Worm (Caenorhabditis elegans) whole organism, late embryonic: ENCODE results near the gene Y75B8A.39.

Experiments used
- C08G9.2 ChIP-seq: sonication (generic microtip); optimal IDR thresholded peaks from 2 replicates; lab custom pipeline; 2016; ENCODE audit warnings: mild to moderate bottlenecking, missing genetic modification characterization, moderate library complexity, missing compliant biosample characterization
- C38D4.7 ChIP-seq: fragments of 200-800 bp; sonication (Bioruptor generic); optimal IDR thresholded peaks from 2 replicates; lab custom pipeline; 2018; ENCODE audit warnings: mild to moderate bottlenecking, missing genetic modification characterization, moderate library complexity, missing compliant biosample characterization
- F13H6.1 ChIP-seq: sonication (generic microtip); optimal IDR thresholded peaks from 2 replicates; lab custom pipeline; 2016; ENCODE audit warnings: missing genetic modification characterization, missing compliant biosample characterization
- T23F11.4 ChIP-seq: fragments of 200-800 bp; sonication (Bioruptor generic); optimal IDR thresholded peaks from 2 replicates; lab custom pipeline; 2018; ENCODE audit warnings: mild to moderate bottlenecking, missing genetic modification characterization, missing compliant biosample characterization
- ahr-1 ChIP-seq: sonication (generic microtip); optimal IDR thresholded peaks from 2 replicates; lab custom pipeline; 2016; ENCODE audit warnings: missing genetic modification characterization, missing compliant biosample characterization
- ama-1 ChIP-seq: fragments of 150-350 bp; optimal IDR thresholded peaks from 2 replicates; lab custom pipeline; 2014
- ceh-14 ChIP-seq: sonication (generic microtip); optimal IDR thresholded peaks from 2 replicates; lab custom pipeline; 2016; ENCODE audit warnings: missing genotype, missing genetic modification characterization, missing compliant biosample characterization
- ceh-19 ChIP-seq: fragments of 200-800 bp; sonication (Bioruptor generic); optimal IDR thresholded peaks from 2 replicates; lab custom pipeline; 2018; ENCODE audit warnings: mild to moderate bottlenecking, missing genetic modification characterization, missing compliant biosample characterization
- ceh-2 ChIP-seq: sonication (generic microtip); optimal IDR thresholded peaks from 2 replicates; lab custom pipeline; 2016; ENCODE audit warnings: missing genotype, missing genetic modification characterization, missing compliant biosample characterization
- ceh-22 ChIP-seq: sonication (generic microtip); optimal IDR thresholded peaks from 2 replicates; lab custom pipeline; 2017; ENCODE audit warnings: missing biosample characterization, missing genetic modification characterization
- ceh-24 ChIP-seq: sonication (generic microtip); optimal IDR thresholded peaks from 2 replicates; lab custom pipeline; 2016; ENCODE audit warnings: mild to moderate bottlenecking, missing genetic modification characterization, missing compliant biosample characterization
- ceh-30 ChIP-seq: fragments of 150-350 bp; optimal IDR thresholded peaks from 2 replicates; lab custom pipeline; 2014; ENCODE audit warnings: missing biosample characterization, missing genetic modification characterization
- ceh-31 ChIP-seq: sonication (generic microtip); optimal IDR thresholded peaks from 2 replicates; lab custom pipeline; 2016; ENCODE audit warnings: missing genetic modification characterization, missing compliant biosample characterization
- ceh-34 ChIP-seq: sonication (generic microtip); optimal IDR thresholded peaks from 2 replicates; lab custom pipeline; 2016; ENCODE audit warnings: mild to moderate bottlenecking, missing genetic modification characterization, missing compliant biosample characterization
- ceh-48 ChIP-seq: sonication (generic microtip); optimal IDR thresholded peaks from 2 replicates; lab custom pipeline; 2016; ENCODE audit warnings: missing genetic modification characterization, inconsistent platforms, missing compliant biosample characterization
- ceh-6 ChIP-seq: fragments of 200-800 bp; sonication (Bioruptor generic); optimal IDR thresholded peaks from 2 replicates; lab custom pipeline; 2018; ENCODE audit warnings: mild to moderate bottlenecking, missing genetic modification characterization, missing compliant biosample characterization
- che-1 ChIP-seq: sonication (generic microtip); optimal IDR thresholded peaks from 2 replicates; lab custom pipeline; 2016; ENCODE audit warnings: mild to moderate bottlenecking, missing genetic modification characterization, missing compliant biosample characterization
- elt-2 ChIP-seq: sonication (generic microtip); optimal IDR thresholded peaks from 2 replicates; lab custom pipeline; 2016; ENCODE audit warnings: missing genetic modification reagents, missing genetic modification characterization, missing compliant biosample characterization
- elt-4 ChIP-seq: sonication (generic microtip); optimal IDR thresholded peaks from 2 replicates; lab custom pipeline; 2016; ENCODE audit warnings: missing genetic modification characterization, missing compliant biosample characterization
- ets-4 ChIP-seq: sonication (generic microtip); optimal IDR thresholded peaks from 2 replicates; lab custom pipeline; 2016; ENCODE audit warnings: missing genetic modification characterization, missing compliant biosample characterization
- eyg-1 ChIP-seq: sonication (generic microtip); optimal IDR thresholded peaks from 2 replicates; lab custom pipeline; 2016; ENCODE audit warnings: missing genotype, missing genetic modification characterization, missing compliant biosample characterization
- fax-1 ChIP-seq: sonication (generic microtip); optimal IDR thresholded peaks from 2 replicates; lab custom pipeline; 2016; ENCODE audit warnings: missing genotype, missing genetic modification characterization, missing compliant biosample characterization
- fkh-10 ChIP-seq: fragments of 150-350 bp; optimal IDR thresholded peaks from 2 replicates; lab custom pipeline; 2014; ENCODE audit warnings: missing biosample characterization, missing genetic modification reagents, missing genetic modification characterization
- fkh-6 ChIP-seq: sonication (generic microtip); optimal IDR thresholded peaks from 2 replicates; lab custom pipeline; 2016; ENCODE audit warnings: missing genetic modification characterization, missing compliant biosample characterization
- gmeb-2 ChIP-seq: sonication (generic microtip); optimal IDR thresholded peaks from 2 replicates; lab custom pipeline; 2016; ENCODE audit warnings: missing genetic modification characterization, inconsistent platforms, missing compliant biosample characterization
- hlh-13 ChIP-seq: fragments of 200-800 bp; sonication (Bioruptor generic); optimal IDR thresholded peaks from 2 replicates; lab custom pipeline; 2018; ENCODE audit warnings: mild to moderate bottlenecking, missing genetic modification characterization, missing compliant biosample characterization
- hlh-15 ChIP-seq: sonication (generic microtip); optimal IDR thresholded peaks from 2 replicates; lab custom pipeline; 2016; ENCODE audit warnings: missing genetic modification characterization, missing compliant biosample characterization
- hlh-30 ChIP-seq: sonication (generic microtip); optimal IDR thresholded peaks from 2 replicates; lab custom pipeline; 2017; ENCODE audit warnings: antibody characterized with exemption, missing genetic modification characterization, missing compliant biosample characterization; ENCODE audit not compliant: insufficient read depth
- hlh-6 ChIP-seq: sonication (generic microtip); optimal IDR thresholded peaks from 2 replicates; lab custom pipeline; 2016; ENCODE audit warnings: missing genotype, missing genetic modification characterization, missing compliant biosample characterization
- lim-6 ChIP-seq: sonication (generic microtip); optimal IDR thresholded peaks from 2 replicates; lab custom pipeline; 2016; ENCODE audit warnings: missing genetic modification characterization, missing compliant biosample characterization
- madf-2 ChIP-seq: sonication (generic microtip); optimal IDR thresholded peaks from 2 replicates; lab custom pipeline; 2017; ENCODE audit warnings: missing genetic modification characterization, missing compliant biosample characterization
- mec-3 ChIP-seq: sonication (generic microtip); optimal IDR thresholded peaks from 2 replicates; lab custom pipeline; 2016; ENCODE audit warnings: borderline replicate concordance, missing genetic modification characterization, missing compliant biosample characterization
- nfya-1 ChIP-seq: sonication (generic microtip); optimal IDR thresholded peaks from 2 replicates; lab custom pipeline; 2017; ENCODE audit warnings: missing genetic modification characterization, mild to moderate bottlenecking, missing compliant biosample characterization, antibody characterized with exemption, moderate library complexity
- nhr-11 ChIP-seq: fragments of 150-350 bp; optimal IDR thresholded peaks from 2 replicates; lab custom pipeline; 2014; ENCODE audit warnings: missing biosample characterization, missing genetic modification characterization
- nhr-232 ChIP-seq: sonication (generic microtip); optimal IDR thresholded peaks from 2 replicates; lab custom pipeline; 2016; ENCODE audit warnings: missing genetic modification characterization, missing compliant biosample characterization
- npax-4 ChIP-seq: sonication (generic microtip); optimal IDR thresholded peaks from 2 replicates; lab custom pipeline; 2016; ENCODE audit warnings: missing genetic modification characterization, missing compliant biosample characterization
- odd-2 ChIP-seq: sonication (generic microtip); optimal IDR thresholded peaks from 2 replicates; lab custom pipeline; 2017; ENCODE audit warnings: antibody characterized with exemption, mild to moderate bottlenecking, missing genetic modification characterization, missing compliant biosample characterization
- pag-3 ChIP-seq: sonication (generic microtip); optimal IDR thresholded peaks from 2 replicates; lab custom pipeline; 2016; ENCODE audit warnings: missing compliant biosample characterization, missing genetic modification characterization, borderline replicate concordance
- pax-1 ChIP-seq: fragments of 150-350 bp; optimal IDR thresholded peaks from 2 replicates; lab custom pipeline; 2014; ENCODE audit warnings: missing biosample characterization, missing genetic modification characterization
- pha-2 ChIP-seq: sonication (generic microtip); optimal IDR thresholded peaks from 2 replicates; lab custom pipeline; 2017; ENCODE audit warnings: mild to moderate bottlenecking, missing genetic modification characterization, missing compliant biosample characterization
- pha-4 ChIP-seq: fragments of 150-350 bp; optimal IDR thresholded peaks from 2 replicates; lab custom pipeline; 2018; ENCODE audit warnings: missing biosample characterization, missing genetic modification reagents, missing genetic modification characterization
- pqm-1 ChIP-seq: sonication (generic microtip); optimal IDR thresholded peaks from 2 replicates; lab custom pipeline; 2016; ENCODE audit warnings: missing genetic modification characterization, missing compliant biosample characterization
- pros-1 ChIP-seq: fragments of 150-350 bp; optimal IDR thresholded peaks from 2 replicates; lab custom pipeline; 2014; ENCODE audit warnings: missing biosample characterization, missing genetic modification reagents, missing genetic modification characterization
- ref-2 ChIP-seq: sonication (generic microtip); optimal IDR thresholded peaks from 2 replicates; lab custom pipeline; 2016; ENCODE audit warnings: missing genetic modification characterization, missing compliant biosample characterization
- rnt-1 ChIP-seq: sonication (generic microtip); optimal IDR thresholded peaks from 2 replicates; lab custom pipeline; 2016; ENCODE audit warnings: missing genetic modification characterization, missing compliant biosample characterization
- sdc-2 ChIP-seq: sonication (generic microtip); optimal IDR thresholded peaks from 2 replicates; lab custom pipeline; 2016; ENCODE audit warnings: missing genotype, missing genetic modification characterization, missing compliant biosample characterization
- sox-4 ChIP-seq: sonication (generic microtip); optimal IDR thresholded peaks from 2 replicates; lab custom pipeline; 2017; ENCODE audit warnings: mild to moderate bottlenecking, missing genetic modification characterization, inconsistent platforms, missing compliant biosample characterization
- syd-9 ChIP-seq: sonication (generic microtip); optimal IDR thresholded peaks from 2 replicates; lab custom pipeline; 2016; ENCODE audit warnings: mild to moderate bottlenecking, missing genetic modification characterization, moderate library complexity, missing compliant biosample characterization
- tbx-2 ChIP-seq: sonication (generic microtip); optimal IDR thresholded peaks from 2 replicates; lab custom pipeline; 2016; ENCODE audit warnings: missing genetic modification characterization, missing compliant biosample characterization
- ttx-3 ChIP-seq: sonication (generic microtip); optimal IDR thresholded peaks from 2 replicates; lab custom pipeline; 2016; ENCODE audit warnings: missing genetic modification reagents, missing genetic modification characterization, missing compliant biosample characterization
- unc-3 ChIP-seq, 2 experiments: fragments of 200-800 bp in 1 of 2; sonication (Bioruptor generic) in 1 of 2; sonication (generic microtip) in 1 of 2; conservative IDR thresholded peaks in 1 of 2; optimal IDR thresholded peaks in 1 of 2; 2 replicates each; pipeline versions ENCODE4 v1.3.6 to Lab custom; 2016 to 2022; ENCODE audit warnings: missing compliant biosample characterization in 2 of 2, missing genetic modification characterization in 2 of 2, missing genetic modification reagents in 1 of 2
- unc-42 ChIP-seq: sonication (generic microtip); optimal IDR thresholded peaks from 2 replicates; lab custom pipeline; 2016; ENCODE audit warnings: missing genotype, missing genetic modification characterization, missing compliant biosample characterization
- zip-5 ChIP-seq: sonication (generic microtip); optimal IDR thresholded peaks from 2 replicates; lab custom pipeline; 2016; ENCODE audit warnings: missing genetic modification characterization, missing compliant biosample characterization
- ztf-16 ChIP-seq: sonication (generic microtip); optimal IDR thresholded peaks from 2 replicates; lab custom pipeline; 2017; ENCODE audit warnings: missing genetic modification characterization, missing compliant biosample characterization

Gene Y75B8A.39

ce11 chrIII:12351301-12351700 is 38.3 kb downstream of the Y75B8A.39 start, which contains the start of the genes pph-4.1 and Y75B8A.31:
pph-4.1 (minus strand) TSS chrIII:12351336.
Y75B8A.31 (plus strand) TSS chrIII:12351642.
- TF ChIP-seq ceh-14 (tag; lab: Kevin White, UChicago) (peak; percentile 71), nhr-11 (no peak), T23F11.4 (GFP tag; lab: Kevin White, UChicago) (no peak), unc-42 (peak; percentile 69), che-1 (tag; lab: Kevin White, UChicago) (no peak), ceh-48 (no peak), elt-2 (tag; lab: Kevin White, UChicago) (peak; percentile 77), nhr-232 (tag; lab: Kevin White, UChicago) (no peak), fax-1 (tag; lab: Kevin White, UChicago) (peak; percentile 77), ama-1 (lab: Kevin White, UChicago) (no peak), ahr-1 (tag; lab: Kevin White, UChicago) (peak; percentile 35), hlh-30 (tag; lab: Kevin White, UChicago) (no peak), eyg-1 (tag; lab: Kevin White, UChicago) (peak; percentile 36), hlh-6 (tag; lab: Kevin White, UChicago) (no peak), tbx-2 (tag; lab: Kevin White, UChicago) (peak; percentile 88), ttx-3 (tag; lab: Kevin White, UChicago) (peak; percentile 19), ceh-2 (peak; percentile 92), nfya-1 (tag; lab: Kevin White, UChicago) (peak; percentile 67), pax-1 (peak; percentile 15), ceh-24 (no peak), unc-3 (GFP tag; conservative IDR thresholded peaks at IDR 0.05; lab: Robert Waterston, UW) (peak; percentile 35; the same call in 1 of the 2 replicates), unc-3 (tag; optimal IDR thresholded peaks at IDR 0.05; lab: Kevin White, UChicago) (peak; percentile 49), rnt-1 (tag; lab: Kevin White, UChicago) (peak; percentile 67), lim-6 (tag; lab: Kevin White, UChicago) (peak; percentile 65), ztf-16 (peak; percentile 24), madf-2 (no peak), pros-1 (tag; lab: Kevin White, UChicago) (no peak), pqm-1 (peak; percentile 54), mec-3 (tag; lab: Kevin White, UChicago) (peak; percentile 81), F13H6.1 (tag; lab: Kevin White, UChicago) (peak; percentile 32), odd-2 (tag; lab: Kevin White, UChicago) (no peak), C38D4.7 (GFP tag; lab: Kevin White, UChicago) (no peak), ceh-6 (GFP tag; lab: Kevin White, UChicago) (no peak), gmeb-2 (tag; lab: Kevin White, UChicago) (no peak), ceh-19 (GFP tag; lab: Kevin White, UChicago) (no peak), ceh-30 (no peak), hlh-13 (GFP tag; lab: Kevin White, UChicago) (no peak), fkh-6 (tag; lab: Kevin White, UChicago) (peak; percentile 27), ref-2 (tag; lab: Kevin White, UChicago) (peak; percentile 65), syd-9 (tag; lab: Kevin White, UChicago) (peak; percentile 34), sdc-2 (tag; lab: Kevin White, UChicago) (no peak), C08G9.2 (tag; lab: Kevin White, UChicago) (peak; percentile 93), pha-4 (tag; lab: Kevin White, UChicago) (no peak), pag-3 (tag; lab: Kevin White, UChicago) (no peak), elt-4 (tag; lab: Kevin White, UChicago) (no peak), hlh-15 (tag; lab: Kevin White, UChicago) (no peak), zip-5 (tag; lab: Kevin White, UChicago) (peak; percentile 84), ceh-34 (tag; lab: Kevin White, UChicago) (peak; percentile 58), ceh-31 (tag; lab: Kevin White, UChicago) (peak; percentile 95), pha-2 (peak; percentile 16), fkh-10 (GFP tag; lab: Kevin White, UChicago) (no peak), npax-4 (tag; lab: Kevin White, UChicago) (no peak), sox-4 (tag; lab: Kevin White, UChicago) (no peak), ceh-22 (no peak), ets-4 (peak; percentile 93)
